Fruit fly (Drosophila melanogaster): ENCODE measurements around the gene Tektin-C.
A peak's percentile ranks its signal among the peaks of the same experiment; 100 is the strongest.

Gene Tektin-C

DNA sequence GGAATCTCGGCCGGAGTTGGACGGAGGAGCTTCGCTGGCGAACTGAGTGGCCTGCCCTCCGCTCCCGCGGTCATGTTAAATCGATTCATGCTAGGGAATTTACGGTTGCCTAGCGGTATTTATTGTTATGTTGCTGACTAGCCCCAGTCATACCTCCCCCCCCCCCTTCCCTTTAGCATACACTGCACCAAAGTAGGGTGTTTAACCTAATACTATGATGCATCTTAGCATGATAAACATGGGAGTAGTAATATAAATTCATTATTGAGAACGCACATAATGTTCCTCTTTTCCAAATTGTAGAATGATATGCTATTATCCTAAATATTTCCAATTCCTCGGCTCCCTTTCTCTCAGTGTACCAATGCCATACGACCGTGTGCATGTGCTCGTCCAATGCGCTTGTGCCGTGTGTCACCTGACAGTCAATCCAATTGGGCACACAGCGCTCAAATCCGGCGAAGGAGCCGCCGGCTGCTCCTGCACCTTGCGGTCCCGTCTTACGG is at the start of gene Tektin-C:
TSS of gene Tektin-C (minus strand) at position 51 of the 506 bp plus-strand sequence.
- no peak for TF ChIP-seq CG12605 (GFP tag; IDR thresholded peaks at IDR 0.05)
- TF ChIP-seq Pif1B (GFP tag; optimal IDR thresholded peaks at IDR 0.05), result no peak
- no peak for TF ChIP-seq rn (GFP tag; IDR thresholded peaks at IDR 0.05)
- TF ChIP-seq Ets98B (GFP tag; IDR thresholded peaks at IDR 0.05), result no peak
- peak; percentile 30; the same call in 1 of the 3 replicates for TF ChIP-seq fd96Ca (GFP tag; IDR thresholded peaks at IDR 0.05)

DNA sequence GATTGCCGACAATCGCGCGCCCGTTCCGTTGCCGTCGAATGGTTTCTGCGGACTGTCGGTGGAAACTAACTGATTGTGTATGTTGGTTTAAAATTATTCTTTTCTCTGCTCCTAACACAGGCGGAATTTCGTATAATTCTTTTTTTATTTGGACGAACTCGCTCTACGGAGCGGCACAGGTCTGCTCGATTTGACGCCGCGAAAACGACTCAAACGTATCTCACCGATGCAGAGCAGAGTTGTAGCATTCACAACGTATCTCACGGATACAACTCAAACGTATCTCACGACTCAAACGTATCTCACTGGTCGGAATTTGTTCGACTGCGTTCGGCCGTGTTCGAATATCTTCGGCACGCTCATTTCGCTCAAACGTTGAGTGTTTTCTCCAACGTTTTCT is 49.1 kb upstream of the Tektin-C start, which contains the start of gene vn:
TSS of gene vn (minus strand) at position 199 of the 400 bp plus-strand sequence.
- TF ChIP-seq rn (GFP tag; IDR thresholded peaks at IDR 0.05) (no peak), CG4496 (GFP tag; IDR thresholded peaks at IDR 0.05) (no peak), Pif1A (GFP tag; optimal IDR thresholded peaks at IDR 0.05) (no peak), CG17806 (tag; optimal IDR thresholded peaks at IDR 0.05) (no peak), gl (tag; optimal IDR thresholded peaks at IDR 0.05) (no peak), CG34367 (tag; optimal IDR thresholded peaks at IDR 0.05) (no peak), Ets98B (GFP tag; IDR thresholded peaks at IDR 0.05) (peak; percentile 59), EcR (GFP tag; optimal IDR thresholded peaks at IDR 0.05) (no peak), fd96Ca (GFP tag; IDR thresholded peaks at IDR 0.05) (0 out of 3 replicates have a peak, but pooled peaks have one; percentile 50), CG14655 (GFP tag; optimal IDR thresholded peaks at IDR 0.05) (no peak), CG10348 (GFP tag; IDR thresholded peaks at IDR 0.05) (no peak), CG32121 (GFP tag; IDR thresholded peaks at IDR 0.05) (peak; percentile 49; the same call in 1 of the 2 replicates), CG12605 (GFP tag; IDR thresholded peaks at IDR 0.05) (peak; percentile 35; the same call in 1 of the 2 replicates), Pif1B (GFP tag; optimal IDR thresholded peaks at IDR 0.05) (no peak), CG8159 (tag; optimal IDR thresholded peaks at IDR 0.05) (no peak), Snoo (tag; optimal IDR thresholded peaks at IDR 0.05) (no peak), CG9948 (tag; optimal IDR thresholded peaks at IDR 0.05) (no peak), CG15710 (tag; optimal IDR thresholded peaks at IDR 0.05) (no peak), CG8301 (tag; optimal IDR thresholded peaks at IDR 0.05) (no peak), CG13204 (GFP tag; optimal IDR thresholded peaks at IDR 0.05) (peak; percentile 44), D1 (tag; optimal IDR thresholded peaks at IDR 0.05) (no peak)

DNA sequence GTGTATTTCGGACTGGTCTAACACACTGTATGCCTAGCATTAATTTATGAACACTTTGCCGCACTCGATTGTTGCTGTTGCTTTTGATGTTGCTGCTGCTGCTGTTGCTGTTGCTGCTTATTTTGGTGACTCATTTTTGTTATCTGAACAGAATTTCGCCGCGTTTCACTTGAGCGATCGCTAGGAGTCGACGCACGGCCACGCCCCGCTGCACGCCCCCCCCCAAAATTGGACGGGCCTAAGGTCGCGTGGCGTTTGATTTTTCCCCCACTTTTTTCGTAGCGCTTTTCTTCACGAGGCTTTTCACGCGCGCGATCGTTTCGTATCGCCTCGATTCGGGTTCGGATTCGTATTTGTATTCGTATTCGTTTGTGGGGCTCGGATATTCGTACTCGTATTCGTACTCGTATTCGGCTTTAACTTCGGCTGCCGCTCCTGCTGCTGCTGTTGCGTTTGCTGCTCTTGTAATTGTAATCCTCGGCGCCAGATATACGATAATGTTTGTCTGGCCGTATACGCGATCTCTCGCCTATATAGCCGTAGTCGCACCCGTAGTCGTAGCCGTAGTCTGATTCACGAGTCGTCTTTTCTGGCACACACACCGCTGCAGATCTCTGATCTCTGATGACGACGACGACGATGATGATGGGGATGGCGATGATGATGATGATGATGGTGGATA is 47.7 kb upstream of the Tektin-C start:
- TF ChIP-seq CG4496 (GFP tag; IDR thresholded peaks at IDR 0.05), result 0 out of 3 replicates have a peak, but pooled peaks have one; percentile 30
- no peak for TF ChIP-seq CG14655 (GFP tag; optimal IDR thresholded peaks at IDR 0.05)
- no peak for TF ChIP-seq gl (tag; optimal IDR thresholded peaks at IDR 0.05)
- TF ChIP-seq rn (GFP tag; IDR thresholded peaks at IDR 0.05), result 0 out of 2 replicates have a peak, but pooled peaks have one; percentile 5
- TF ChIP-seq CG32121 (GFP tag; IDR thresholded peaks at IDR 0.05), result peak; percentile 38; the same call in 1 of the 2 replicates
- TF ChIP-seq EcR (GFP tag; optimal IDR thresholded peaks at IDR 0.05), result no peak
- no peak for TF ChIP-seq D1 (tag; optimal IDR thresholded peaks at IDR 0.05)
- TF ChIP-seq CG8159 (tag; optimal IDR thresholded peaks at IDR 0.05), result no peak

DNA sequence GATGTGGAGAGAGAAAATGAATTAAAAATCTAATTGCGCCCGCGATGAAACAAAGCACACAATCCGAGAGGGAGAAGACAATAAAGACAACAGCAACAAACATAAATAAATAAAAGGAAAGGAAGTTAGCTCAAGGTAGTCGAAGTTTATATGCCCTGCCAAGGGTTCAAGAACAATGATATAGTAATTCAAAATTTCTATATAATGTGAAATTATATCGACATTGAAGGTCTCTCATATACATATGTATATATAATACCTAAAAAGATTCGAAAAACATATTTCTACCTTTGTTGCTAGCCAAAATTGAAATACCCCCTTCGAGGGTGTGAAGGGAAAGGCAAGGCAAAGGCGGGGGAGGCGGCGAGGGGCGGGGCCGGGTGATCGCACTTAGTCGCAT is 44.5 kb upstream of the Tektin-C start:
- TF ChIP-seq CG8159 (tag; optimal IDR thresholded peaks at IDR 0.05) (peak; percentile 42), CG17806 (tag; optimal IDR thresholded peaks at IDR 0.05) (peak; percentile 25), CG14655 (GFP tag; optimal IDR thresholded peaks at IDR 0.05) (peak; percentile 46), Pif1B (GFP tag; optimal IDR thresholded peaks at IDR 0.05) (no peak), CG9948 (tag; optimal IDR thresholded peaks at IDR 0.05) (peak; percentile 52), CG15710 (tag; optimal IDR thresholded peaks at IDR 0.05) (peak; percentile 20), CG8301 (tag; optimal IDR thresholded peaks at IDR 0.05) (peak; percentile 24), Ets98B (GFP tag; IDR thresholded peaks at IDR 0.05) (no peak)

DNA sequence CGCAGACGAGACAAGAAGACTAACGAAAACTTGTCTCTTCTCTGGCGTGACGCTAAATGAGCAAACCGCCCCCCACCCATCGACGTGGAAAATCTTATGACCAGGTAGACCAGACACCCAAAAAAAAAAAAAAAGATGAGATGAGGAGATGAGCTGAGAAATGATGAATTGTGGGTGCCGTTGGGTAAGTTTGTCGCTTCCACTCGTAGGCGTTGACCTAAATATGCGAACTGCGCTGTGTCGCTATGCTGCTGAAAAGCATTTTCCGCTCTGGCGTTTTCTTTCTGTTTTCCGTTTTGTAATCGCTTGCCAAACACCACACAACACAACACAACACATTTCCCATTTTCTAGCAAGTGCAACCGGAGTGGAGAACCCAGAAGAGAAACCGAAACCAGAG is 42.5 kb upstream of the Tektin-C start:
- TF ChIP-seq CG10348 (GFP tag; IDR thresholded peaks at IDR 0.05) (no peak), CG8301 (tag; optimal IDR thresholded peaks at IDR 0.05) (no peak), CG14655 (GFP tag; optimal IDR thresholded peaks at IDR 0.05) (no peak), D1 (tag; optimal IDR thresholded peaks at IDR 0.05) (no peak), CG4496 (GFP tag; IDR thresholded peaks at IDR 0.05) (no peak), CG8159 (tag; optimal IDR thresholded peaks at IDR 0.05) (no peak), CG34367 (tag; optimal IDR thresholded peaks at IDR 0.05) (no peak), fd96Ca (GFP tag; IDR thresholded peaks at IDR 0.05) (no peak), CG32121 (GFP tag; IDR thresholded peaks at IDR 0.05) (no peak), gl (tag; optimal IDR thresholded peaks at IDR 0.05) (no peak), Pif1B (GFP tag; optimal IDR thresholded peaks at IDR 0.05) (no peak)

DNA sequence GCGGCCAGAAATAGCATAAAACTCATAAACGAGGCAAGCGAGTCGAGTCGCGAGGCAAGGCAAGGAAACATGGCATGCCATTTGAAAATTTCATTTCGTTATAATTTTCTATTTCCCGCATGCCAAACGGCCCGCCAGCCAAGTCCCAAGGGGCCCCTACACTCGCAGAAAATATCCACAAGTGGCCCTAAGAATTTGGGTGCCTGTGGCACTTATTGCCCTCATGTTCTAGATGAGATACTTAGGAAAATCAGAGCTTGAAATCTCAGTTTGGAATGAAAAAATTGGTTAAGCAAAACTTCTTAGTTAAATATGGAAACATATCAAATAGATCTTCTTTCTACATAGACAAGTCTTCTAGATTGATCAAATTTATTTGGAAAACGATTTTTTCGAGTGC is 42.0 kb upstream of the Tektin-C start:
- no peak; the same call in 2 of the 3 replicates for TF ChIP-seq fd96Ca (GFP tag; IDR thresholded peaks at IDR 0.05)
- no peak for TF ChIP-seq CG32121 (GFP tag; IDR thresholded peaks at IDR 0.05)
- TF ChIP-seq Pif1B (GFP tag; optimal IDR thresholded peaks at IDR 0.05), result no peak
- no peak for TF ChIP-seq CG14655 (GFP tag; optimal IDR thresholded peaks at IDR 0.05)
- TF ChIP-seq CG12605 (GFP tag; IDR thresholded peaks at IDR 0.05), result no peak
- no peak for TF ChIP-seq gl (tag; optimal IDR thresholded peaks at IDR 0.05)
- no peak for TF ChIP-seq CG10348 (GFP tag; IDR thresholded peaks at IDR 0.05)
- TF ChIP-seq Ets98B (GFP tag; IDR thresholded peaks at IDR 0.05), result no peak
- TF ChIP-seq CG34367 (tag; optimal IDR thresholded peaks at IDR 0.05), result no peak
- no peak for TF ChIP-seq Snoo (tag; optimal IDR thresholded peaks at IDR 0.05)
